Worm (Caenorhabditis elegans) whole organism, late embryonic: ENCODE data around the gene B0280.9.

Experiments
- C08G9.2 ChIP-seq: sonication (generic microtip); optimal IDR thresholded peaks from 2 replicates; lab custom pipeline; 2016; ENCODE audit warnings: mild to moderate bottlenecking, missing genetic modification characterization, moderate library complexity, missing compliant biosample characterization
- K09A11.1 ChIP-seq: sonication (generic microtip); optimal IDR thresholded peaks from 2 replicates; lab custom pipeline; 2017; ENCODE audit warnings: antibody characterized with exemption, mild to moderate bottlenecking, missing genetic modification characterization, missing compliant biosample characterization; ENCODE audit not compliant: insufficient read depth
- Y22D7AL.16 ChIP-seq: sonication (generic microtip); optimal IDR thresholded peaks from 2 replicates; lab custom pipeline; 2016; ENCODE audit warnings: missing genetic modification characterization, missing compliant biosample characterization
- ceh-14 ChIP-seq: sonication (generic microtip); optimal IDR thresholded peaks from 2 replicates; lab custom pipeline; 2016; ENCODE audit warnings: missing genotype, missing genetic modification characterization, missing compliant biosample characterization
- ceh-2 ChIP-seq: sonication (generic microtip); optimal IDR thresholded peaks from 2 replicates; lab custom pipeline; 2016; ENCODE audit warnings: missing genotype, missing genetic modification characterization, missing compliant biosample characterization
- ceh-22 ChIP-seq: sonication (generic microtip); optimal IDR thresholded peaks from 2 replicates; lab custom pipeline; 2017; ENCODE audit warnings: missing biosample characterization, missing genetic modification characterization
- ceh-24 ChIP-seq: sonication (generic microtip); optimal IDR thresholded peaks from 2 replicates; lab custom pipeline; 2016; ENCODE audit warnings: mild to moderate bottlenecking, missing genetic modification characterization, missing compliant biosample characterization
- ceh-31 ChIP-seq: sonication (generic microtip); optimal IDR thresholded peaks from 2 replicates; lab custom pipeline; 2016; ENCODE audit warnings: missing genetic modification characterization, missing compliant biosample characterization
- ceh-45 ChIP-seq: fragments of 200-800 bp; sonication (Bioruptor generic); IDR thresholded peaks from 2 replicates; pipeline ENCODE4 v1.3.6; 2022; ENCODE audit warnings: missing genetic modification reagents, missing genetic modification characterization, missing compliant biosample characterization
- ceh-48 ChIP-seq: sonication (generic microtip); optimal IDR thresholded peaks from 2 replicates; lab custom pipeline; 2016; ENCODE audit warnings: missing genetic modification characterization, inconsistent platforms, missing compliant biosample characterization
- ceh-6 ChIP-seq: fragments of 200-800 bp; sonication (Bioruptor generic); optimal IDR thresholded peaks from 2 replicates; lab custom pipeline; 2018; ENCODE audit warnings: mild to moderate bottlenecking, missing genetic modification characterization, missing compliant biosample characterization
- elt-2 ChIP-seq: sonication (generic microtip); optimal IDR thresholded peaks from 2 replicates; lab custom pipeline; 2016; ENCODE audit warnings: missing genetic modification reagents, missing genetic modification characterization, missing compliant biosample characterization
- elt-4 ChIP-seq: sonication (generic microtip); optimal IDR thresholded peaks from 2 replicates; lab custom pipeline; 2016; ENCODE audit warnings: missing genetic modification characterization, missing compliant biosample characterization
- fax-1 ChIP-seq: sonication (generic microtip); optimal IDR thresholded peaks from 2 replicates; lab custom pipeline; 2016; ENCODE audit warnings: missing genotype, missing genetic modification characterization, missing compliant biosample characterization
- gmeb-2 ChIP-seq: sonication (generic microtip); optimal IDR thresholded peaks from 2 replicates; lab custom pipeline; 2016; ENCODE audit warnings: missing genetic modification characterization, inconsistent platforms, missing compliant biosample characterization
- hlh-15 ChIP-seq: sonication (generic microtip); optimal IDR thresholded peaks from 2 replicates; lab custom pipeline; 2016; ENCODE audit warnings: missing genetic modification characterization, missing compliant biosample characterization
- hlh-30 ChIP-seq: sonication (generic microtip); optimal IDR thresholded peaks from 2 replicates; lab custom pipeline; 2017; ENCODE audit warnings: antibody characterized with exemption, missing genetic modification characterization, missing compliant biosample characterization; ENCODE audit not compliant: insufficient read depth
- hlh-6 ChIP-seq: sonication (generic microtip); optimal IDR thresholded peaks from 2 replicates; lab custom pipeline; 2016; ENCODE audit warnings: missing genotype, missing genetic modification characterization, missing compliant biosample characterization
- lim-6 ChIP-seq: sonication (generic microtip); optimal IDR thresholded peaks from 2 replicates; lab custom pipeline; 2016; ENCODE audit warnings: missing genetic modification characterization, missing compliant biosample characterization
- madf-2 ChIP-seq: sonication (generic microtip); optimal IDR thresholded peaks from 2 replicates; lab custom pipeline; 2017; ENCODE audit warnings: missing genetic modification characterization, missing compliant biosample characterization
- nfya-1 ChIP-seq: sonication (generic microtip); optimal IDR thresholded peaks from 2 replicates; lab custom pipeline; 2017; ENCODE audit warnings: missing genetic modification characterization, mild to moderate bottlenecking, missing compliant biosample characterization, antibody characterized with exemption, moderate library complexity
- nhr-11 ChIP-seq: fragments of 150-350 bp; optimal IDR thresholded peaks from 2 replicates; lab custom pipeline; 2014; ENCODE audit warnings: missing biosample characterization, missing genetic modification characterization
- nhr-232 ChIP-seq: sonication (generic microtip); optimal IDR thresholded peaks from 2 replicates; lab custom pipeline; 2016; ENCODE audit warnings: missing genetic modification characterization, missing compliant biosample characterization
- pag-3 ChIP-seq: sonication (generic microtip); optimal IDR thresholded peaks from 2 replicates; lab custom pipeline; 2016; ENCODE audit warnings: missing compliant biosample characterization, missing genetic modification characterization, borderline replicate concordance
- pax-1 ChIP-seq: fragments of 150-350 bp; optimal IDR thresholded peaks from 2 replicates; lab custom pipeline; 2014; ENCODE audit warnings: missing biosample characterization, missing genetic modification characterization
- pha-4 ChIP-seq: fragments of 150-350 bp; optimal IDR thresholded peaks from 2 replicates; lab custom pipeline; 2018; ENCODE audit warnings: missing biosample characterization, missing genetic modification reagents, missing genetic modification characterization
- pros-1 ChIP-seq: fragments of 150-350 bp; optimal IDR thresholded peaks from 2 replicates; lab custom pipeline; 2014; ENCODE audit warnings: missing biosample characterization, missing genetic modification reagents, missing genetic modification characterization
- rnt-1 ChIP-seq: sonication (generic microtip); optimal IDR thresholded peaks from 2 replicates; lab custom pipeline; 2016; ENCODE audit warnings: missing genetic modification characterization, missing compliant biosample characterization
- sdc-2 ChIP-seq: sonication (generic microtip); optimal IDR thresholded peaks from 2 replicates; lab custom pipeline; 2016; ENCODE audit warnings: missing genotype, missing genetic modification characterization, missing compliant biosample characterization
- sox-4 ChIP-seq: sonication (generic microtip); optimal IDR thresholded peaks from 2 replicates; lab custom pipeline; 2017; ENCODE audit warnings: mild to moderate bottlenecking, missing genetic modification characterization, inconsistent platforms, missing compliant biosample characterization
- tbx-2 ChIP-seq: sonication (generic microtip); optimal IDR thresholded peaks from 2 replicates; lab custom pipeline; 2016; ENCODE audit warnings: missing genetic modification characterization, missing compliant biosample characterization
- tbx-7 ChIP-seq: sonication (generic microtip); optimal IDR thresholded peaks from 2 replicates; lab custom pipeline; 2016; ENCODE audit warnings: missing genotype, missing genetic modification characterization, missing compliant biosample characterization
- unc-3 ChIP-seq, 2 experiments: fragments of 200-800 bp in 1 of 2; sonication (Bioruptor generic) in 1 of 2; sonication (generic microtip) in 1 of 2; conservative IDR thresholded peaks in 1 of 2; optimal IDR thresholded peaks in 1 of 2; 2 replicates each; pipeline versions ENCODE4 v1.3.6 to Lab custom; 2016 to 2022; ENCODE audit warnings: missing compliant biosample characterization in 2 of 2, missing genetic modification characterization in 2 of 2, missing genetic modification reagents in 1 of 2
- unc-42 ChIP-seq: sonication (generic microtip); optimal IDR thresholded peaks from 2 replicates; lab custom pipeline; 2016; ENCODE audit warnings: missing genotype, missing genetic modification characterization, missing compliant biosample characterization
- unc-55 ChIP-seq: sonication (generic microtip); optimal IDR thresholded peaks from 2 replicates; lab custom pipeline; 2017; ENCODE audit warnings: missing biosample characterization, missing genetic modification reagents, missing genetic modification characterization
- unc-86 ChIP-seq: sonication (generic microtip); optimal IDR thresholded peaks from 2 replicates; lab custom pipeline; 2016; ENCODE audit warnings: missing genetic modification characterization, missing compliant biosample characterization
- zip-5 ChIP-seq: sonication (generic microtip); optimal IDR thresholded peaks from 2 replicates; lab custom pipeline; 2016; ENCODE audit warnings: missing genetic modification characterization, missing compliant biosample characterization

The B0280.9 gene

DNA sequence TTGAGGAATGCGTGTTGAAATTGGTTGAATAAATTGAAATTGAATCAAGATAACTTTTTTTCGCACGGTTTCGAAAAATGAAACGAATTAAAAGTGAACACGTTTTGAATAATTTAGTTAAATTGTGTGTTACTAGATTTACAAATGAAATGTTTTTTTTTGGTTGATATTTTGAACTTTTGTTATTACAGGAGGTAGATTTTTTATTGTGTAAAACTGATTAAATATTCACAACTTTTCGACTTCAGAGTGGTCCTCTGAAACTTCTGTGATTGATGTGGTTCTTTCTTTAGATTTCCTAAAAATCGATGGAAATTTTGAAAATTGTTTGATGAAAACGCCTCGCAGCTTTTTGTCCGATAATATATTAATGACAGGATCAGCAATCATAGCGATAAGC is 46.3 kb downstream of the B0280.9 start, which contains the start of gene ZK418.13:
Gene ZK418.13 (minus strand): TSS at position 101 of the 400 bp plus-strand sequence.
- TF ChIP-seq ceh-24 (tag; lab: Kevin White, UChicago) (no peak), lim-6 (tag; lab: Kevin White, UChicago) (no peak), hlh-30 (no peak), ceh-45 (GFP tag; lab: Robert Waterston, UW) (no peak), sox-4 (no peak), ceh-31 (no peak), unc-42 (no peak), tbx-7 (no peak), pros-1 (tag; lab: Kevin White, UChicago) (no peak), gmeb-2 (tag; lab: Kevin White, UChicago) (no peak), K09A11.1 (tag; lab: Kevin White, UChicago) (no peak), fax-1 (no peak), zip-5 (no peak), elt-4 (tag; lab: Kevin White, UChicago) (no peak), ceh-48 (tag; lab: Kevin White, UChicago) (no peak), unc-86 (tag; lab: Kevin White, UChicago) (no peak), pag-3 (tag; lab: Kevin White, UChicago) (no peak), nfya-1 (tag; lab: Kevin White, UChicago) (no peak), unc-55 (GFP tag; lab: Kevin White, UChicago) (no peak), ceh-2 (no peak)
- TF ChIP-seq, all 69 proteins: peak for 0

DNA sequence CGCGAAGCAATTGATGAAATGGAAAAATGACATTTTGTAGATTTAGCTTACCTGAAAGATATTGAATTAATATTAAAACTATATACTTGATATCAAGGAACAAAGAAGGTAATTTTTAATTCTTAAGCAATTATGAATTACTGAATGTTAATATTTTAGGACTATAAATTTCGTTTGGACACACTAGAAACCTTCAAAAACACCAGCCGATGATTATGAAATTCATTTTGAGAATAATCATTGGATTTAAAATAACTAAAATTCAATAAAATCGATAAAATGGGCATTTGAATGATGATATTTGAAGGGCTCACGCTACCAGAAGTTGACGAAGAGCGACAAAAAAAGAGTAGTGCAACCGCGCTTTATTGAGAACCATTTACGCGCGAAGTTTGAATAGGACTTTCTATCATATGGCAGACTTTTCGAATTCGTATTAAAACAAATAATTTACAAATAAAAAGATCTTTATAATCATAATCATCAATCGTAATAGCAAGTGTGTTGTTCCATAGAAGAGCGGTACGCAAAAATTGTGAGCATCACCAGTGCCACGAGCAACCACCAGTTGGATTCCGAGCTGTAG is 48.8 kb downstream of the B0280.9 start, which contains the start of gene ZK418.5:
Gene ZK418.5 (minus strand): TSS at position 51 of the 586 bp plus-strand sequence.
- TF ChIP-seq C08G9.2 (tag; lab: Kevin White, UChicago) (no peak), hlh-6 (no peak), ceh-45 (GFP tag; lab: Robert Waterston, UW) (no peak), nhr-232 (tag; lab: Kevin White, UChicago) (no peak), ceh-48 (tag; lab: Kevin White, UChicago) (peak; percentile 2), sdc-2 (tag; lab: Kevin White, UChicago) (no peak), gmeb-2 (tag; lab: Kevin White, UChicago) (no peak), ceh-14 (tag; lab: Kevin White, UChicago) (no peak), ceh-6 (GFP tag; lab: Kevin White, UChicago) (no peak)

DNA sequence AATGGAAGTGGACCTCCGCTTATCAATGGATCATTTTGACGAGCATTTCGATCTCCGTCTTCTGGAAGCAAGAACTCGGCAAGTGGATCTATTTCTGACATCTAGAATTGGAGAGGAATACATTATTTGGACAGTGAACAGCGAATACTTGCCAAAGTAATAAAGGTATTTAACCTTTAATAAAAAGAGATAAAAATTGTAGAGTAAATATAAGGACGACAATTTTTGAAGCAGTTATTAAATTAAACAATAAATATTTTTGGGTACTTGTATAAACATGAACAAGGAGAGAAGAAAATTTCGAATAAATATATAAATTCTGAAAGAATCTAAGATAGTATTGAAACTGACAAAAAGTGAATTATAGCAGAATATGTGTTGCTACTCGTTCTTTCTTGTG is 50.2 kb downstream of the B0280.9 start, which contains the start of gene lin-37:
Gene lin-37 (minus strand): TSS at position 101 of the 400 bp plus-strand sequence.
- TF ChIP-seq pros-1 (tag; lab: Kevin White, UChicago) (no peak), pax-1 (no peak), C08G9.2 (tag; lab: Kevin White, UChicago) (no peak), Y22D7AL.16 (no peak), nhr-11 (tag; lab: Kevin White, UChicago) (no peak), tbx-2 (tag; lab: Kevin White, UChicago) (no peak), elt-2 (tag; lab: Kevin White, UChicago) (no peak), nfya-1 (tag; lab: Kevin White, UChicago) (no peak), ceh-22 (tag; lab: Kevin White, UChicago) (no peak), pha-4 (tag; lab: Kevin White, UChicago) (no peak), ceh-48 (tag; lab: Kevin White, UChicago) (no peak), unc-3 (GFP tag; conservative IDR thresholded peaks at IDR 0.05; lab: Robert Waterston, UW) (no peak), unc-3 (tag; optimal IDR thresholded peaks at IDR 0.05; lab: Kevin White, UChicago) (no peak), hlh-15 (no peak), rnt-1 (tag; lab: Kevin White, UChicago) (no peak), madf-2 (tag; lab: Kevin White, UChicago) (no peak), zip-5 (no peak)
